Worm (Caenorhabditis elegans) whole organism, L4 larva: ENCODE data around the gene F42C5.6.
A peak's percentile ranks its signal among the peaks of the same experiment; 100 is the strongest.

Experiments
- F37D6.2 ChIP-seq: sonication (generic microtip); optimal IDR thresholded peaks from 2 replicates; lab custom pipeline; 2016; ENCODE audit warnings: mild to moderate bottlenecking, missing genetic modification characterization, missing compliant biosample characterization
- R02D3.7 ChIP-seq: fragments of 150-350 bp; sonication (generic microtip); optimal IDR thresholded peaks from 3 replicates; lab custom pipeline; 2014; ENCODE audit warnings: missing biosample characterization, missing genetic modification characterization
- T26A8.4 ChIP-seq: fragments of 200-800 bp; sonication (Bioruptor generic); IDR thresholded peaks from 2 replicates; pipeline ENCODE4 v1.3.6; 2022; ENCODE audit warnings: missing genetic modification characterization, missing compliant biosample characterization
- aha-1 ChIP-seq: fragments of 150-350 bp; peaks from one replicate; lab custom pipeline; 2014; ENCODE audit warnings: missing biosample characterization, missing genetic modification characterization
- ama-1 ChIP-seq: fragments of 150-350 bp; optimal IDR thresholded peaks from 2 replicates; lab custom pipeline; 2014; ENCODE audit warnings: inconsistent platforms, mixed read lengths
- arid-1 ChIP-seq: fragments of 200-800 bp; sonication (Bioruptor generic); conservative IDR thresholded peaks from 2 replicates; pipeline ENCODE4 v1.3.6; 2022; ENCODE audit warnings: missing genetic modification reagents, missing genetic modification characterization, missing compliant biosample characterization
- ceh-62 ChIP-seq: sonication (generic microtip); optimal IDR thresholded peaks from 2 replicates; lab custom pipeline; 2017; ENCODE audit warnings: missing biosample characterization, missing genetic modification characterization
- cey-2 ChIP-seq: sonication (generic microtip); optimal IDR thresholded peaks from 3 replicates; lab custom pipeline; 2017; ENCODE audit warnings: missing genetic modification characterization, mild to moderate bottlenecking, missing compliant biosample characterization, antibody characterized with exemption, borderline replicate concordance; ENCODE audit not compliant: insufficient read depth
- daf-16 ChIP-seq, 3 experiments: sonication (generic microtip); optimal IDR thresholded peaks; 2 replicates each; lab custom pipeline; 2016 to 2017; ENCODE audit warnings: missing genetic modification characterization in 3 of 3, missing genetic modification reagents in 3 of 3, mild to moderate bottlenecking in 2 of 3, missing compliant biosample characterization in 2 of 3, missing biosample characterization in 1 of 3, moderate library complexity in 1 of 3
- dmd-6 ChIP-seq: fragments of 200-800 bp; sonication (Bioruptor generic); IDR thresholded peaks from 2 replicates; pipeline ENCODE4 v1.3.6; 2022; ENCODE audit warnings: missing genetic modification reagents, missing genetic modification characterization, missing compliant biosample characterization
- egl-27 ChIP-seq: sonication (generic microtip); optimal IDR thresholded peaks from 3 replicates; lab custom pipeline; 2017; ENCODE audit warnings: missing biosample characterization, missing genetic modification reagents, missing genetic modification characterization
- fos-1 ChIP-seq: fragments of 150-350 bp; optimal IDR thresholded peaks from 2 replicates; lab custom pipeline; 2014; ENCODE audit warnings: missing biosample characterization, missing genetic modification characterization
- gei-8 ChIP-seq: fragments of 200-800 bp; sonication (Bioruptor generic); optimal IDR thresholded peaks from 2 replicates; lab custom pipeline; 2018; ENCODE audit warnings: mild to moderate bottlenecking, missing genetic modification characterization, missing compliant biosample characterization
- jun-1 ChIP-seq: fragments of 150-350 bp; optimal IDR thresholded peaks from 2 replicates; lab custom pipeline; 2014; ENCODE audit warnings: missing biosample characterization, missing genetic modification reagents, missing genetic modification characterization
- lim-7 ChIP-seq: fragments of 200-800 bp; sonication (Bioruptor generic); IDR thresholded peaks from 2 replicates; pipeline ENCODE4 v1.3.6; 2022; ENCODE audit warnings: missing genetic modification characterization, missing compliant biosample characterization
- lin-13 ChIP-seq: fragments of 150-350 bp; optimal IDR thresholded peaks from 2 replicates; lab custom pipeline; 2014; ENCODE audit warnings: missing biosample characterization, missing genetic modification reagents, missing genetic modification characterization
- lin-38 ChIP-seq: fragments of 200-800 bp; sonication (Bioruptor generic); IDR thresholded peaks from 2 replicates; pipeline ENCODE4 v1.3.6; 2022; ENCODE audit warnings: missing genetic modification reagents, missing genetic modification characterization, missing compliant biosample characterization
- madf-5 ChIP-seq, 2 experiments: fragments of 200-800 bp; sonication (Bioruptor generic); IDR thresholded peaks; 2 replicates each; pipeline ENCODE4 v1.3.6; 2022; ENCODE audit warnings: missing compliant biosample characterization in 2 of 2, missing genetic modification characterization in 2 of 2
- madf-9 ChIP-seq: fragments of 200-800 bp; sonication (Bioruptor generic); conservative IDR thresholded peaks from 2 replicates; pipeline ENCODE4 v1.3.6; 2022; ENCODE audit warnings: missing genetic modification reagents, missing genetic modification characterization, missing compliant biosample characterization
- mdl-1 ChIP-seq, 2 experiments: fragments of 150-350 bp in 1 of 2; sonication (generic microtip) in 1 of 2; optimal IDR thresholded peaks; 2 replicates each; lab custom pipeline; 2014 to 2017; ENCODE audit warnings: missing biosample characterization in 2 of 2, missing genetic modification characterization in 2 of 2
- mdt-29 ChIP-seq: fragments of 200-800 bp; sonication (Bioruptor generic); IDR thresholded peaks from 2 replicates; pipeline ENCODE4 v1.3.6; 2022; ENCODE audit warnings: missing genetic modification reagents, missing genetic modification characterization, missing compliant biosample characterization
- mes-2 ChIP-seq: sonication (generic microtip); optimal IDR thresholded peaks from 2 replicates; lab custom pipeline; 2016; ENCODE audit warnings: missing genotype, mild to moderate bottlenecking, missing genetic modification characterization, missing compliant biosample characterization; ENCODE audit not compliant: poor library complexity, severe bottlenecking
- mxl-2 ChIP-seq: fragments of 200-800 bp; sonication (Bioruptor generic); conservative IDR thresholded peaks from 2 replicates; pipeline ENCODE4 v1.3.6; 2022; ENCODE audit warnings: missing genetic modification reagents, missing genetic modification characterization, missing compliant biosample characterization
- nhr-11 ChIP-seq: fragments of 150-350 bp; optimal IDR thresholded peaks from 2 replicates; lab custom pipeline; 2014; ENCODE audit warnings: missing biosample characterization, missing genetic modification characterization
- nhr-111 ChIP-seq: fragments of 200-800 bp; sonication (Bioruptor generic); optimal IDR thresholded peaks from 2 replicates; lab custom pipeline; 2018; ENCODE audit warnings: mild to moderate bottlenecking, missing genetic modification characterization, missing compliant biosample characterization
- nhr-25 ChIP-seq: sonication (generic microtip); optimal IDR thresholded peaks from 2 replicates; lab custom pipeline; 2017; ENCODE audit warnings: missing genetic modification characterization, mild to moderate bottlenecking, missing compliant biosample characterization, antibody characterized with exemption, moderate library complexity, borderline replicate concordance; ENCODE audit not compliant: insufficient read depth
- nhr-28 ChIP-seq: fragments of 150-350 bp; optimal IDR thresholded peaks from 2 replicates; lab custom pipeline; 2014; ENCODE audit warnings: missing biosample characterization, missing genetic modification characterization
- nhr-41 ChIP-seq: fragments of 200-800 bp; sonication (Bioruptor generic); IDR thresholded peaks from 2 replicates; pipeline ENCODE4 v1.3.6; 2022; ENCODE audit warnings: missing genetic modification reagents, missing genetic modification characterization, missing compliant biosample characterization
- nhr-42 ChIP-seq: fragments of 200-800 bp; sonication (Bioruptor generic); IDR thresholded peaks from 2 replicates; pipeline ENCODE4 v1.3.6; 2022; ENCODE audit warnings: missing genetic modification characterization, missing compliant biosample characterization
- nhr-48 ChIP-seq: sonication (generic microtip); optimal IDR thresholded peaks from 2 replicates; lab custom pipeline; 2016; ENCODE audit warnings: mild to moderate bottlenecking, missing genetic modification characterization, missing compliant biosample characterization
- nhr-6 ChIP-seq: fragments of 150-350 bp; optimal IDR thresholded peaks from 2 replicates; lab custom pipeline; 2014; ENCODE audit warnings: missing biosample characterization, missing genetic modification characterization
- nhr-76 ChIP-seq: fragments of 150-350 bp; optimal IDR thresholded peaks from 2 replicates; lab custom pipeline; 2014; ENCODE audit warnings: missing biosample characterization, missing genetic modification characterization
- pqm-1 ChIP-seq: sonication (generic microtip); optimal IDR thresholded peaks from 2 replicates; lab custom pipeline; 2017; ENCODE audit warnings: missing biosample characterization, missing genetic modification characterization
- sdz-12 ChIP-seq: fragments of 200-800 bp; sonication (Bioruptor generic); optimal IDR thresholded peaks from 2 replicates; lab custom pipeline; 2018; ENCODE audit warnings: mild to moderate bottlenecking, missing genetic modification characterization, missing compliant biosample characterization
- set-16 ChIP-seq: fragments of 200-800 bp; sonication (Bioruptor generic); IDR thresholded peaks from 2 replicates; pipeline ENCODE4 v1.3.6; 2022; ENCODE audit warnings: missing genetic modification reagents, missing genetic modification characterization, missing compliant biosample characterization
- skn-1 ChIP-seq: fragments of 150-350 bp; optimal IDR thresholded peaks from 2 replicates; lab custom pipeline; 2014; ENCODE audit warnings: missing biosample characterization, missing genetic modification characterization
- snpc-4 ChIP-seq: fragments of 150-350 bp; optimal IDR thresholded peaks from 2 replicates; lab custom pipeline; 2014; ENCODE audit warnings: missing biosample characterization, missing genetic modification characterization
- spr-1 ChIP-seq: sonication (generic microtip); optimal IDR thresholded peaks from 2 replicates; lab custom pipeline; 2016; ENCODE audit warnings: mild to moderate bottlenecking, missing genetic modification characterization, missing compliant biosample characterization
- unc-130 ChIP-seq: sonication (generic microtip); optimal IDR thresholded peaks from 2 replicates; lab custom pipeline; 2016; ENCODE audit warnings: missing genetic modification reagents, missing genetic modification characterization, missing compliant biosample characterization
- unc-39 ChIP-seq: sonication (generic microtip); optimal IDR thresholded peaks from 2 replicates; lab custom pipeline; 2017; ENCODE audit warnings: missing biosample characterization, missing genetic modification characterization
- unc-62 ChIP-seq, 3 experiments: fragments of 150-350 bp in 1 of 3; sonication (generic microtip); optimal IDR thresholded peaks in 2 of 3; peaks in 1 of 3; 1 replicate in 1 of 3; 2 replicates in 2 of 3; lab custom pipeline; 2014 to 2017; ENCODE audit warnings: missing biosample characterization in 3 of 3, missing genetic modification characterization in 3 of 3, missing genetic modification reagents in 3 of 3, missing genotype in 1 of 3
- zag-1 ChIP-seq: fragments of 150-350 bp; optimal IDR thresholded peaks from 2 replicates; lab custom pipeline; 2014; ENCODE audit warnings: missing biosample characterization, missing genetic modification characterization
- zfp-2 ChIP-seq: sonication (generic microtip); optimal IDR thresholded peaks from 2 replicates; lab custom pipeline; 2016; ENCODE audit warnings: mild to moderate bottlenecking, missing genetic modification characterization, missing compliant biosample characterization
- zip-11 ChIP-seq: fragments of 200-800 bp; sonication (Bioruptor generic); IDR thresholded peaks from 2 replicates; pipeline ENCODE4 v1.3.6; 2022; ENCODE audit warnings: missing genetic modification characterization, missing compliant biosample characterization

Gene F42C5.6

ce11 chrIV:7285839-7286238, 23.0 kb downstream of the F42C5.6 start, which contains the start of gene C06E4.8:
Gene C06E4.8 (minus strand): TSS chrIV:7285875.
- no peak for TF ChIP-seq F37D6.2 (tag; lab: Kevin White, UChicago)
- peak; percentile 25 for TF ChIP-seq nhr-28 (tag; lab: Kevin White, UChicago)
- TF ChIP-seq pqm-1 (tag; lab: Kevin White, UChicago): peak; percentile 61
- no peak for TF ChIP-seq nhr-42 (GFP tag; lab: Robert Waterston, UW)
- TF ChIP-seq gei-8: no peak

- TF ChIP-seq daf-16 (GFP tag; optimal IDR thresholded peaks at IDR 0.05; lab: Kevin White, UChicago) (no peak), daf-16 (tag; optimal IDR thresholded peaks at IDR 0.05; lab: Kevin White, UChicago) (no peak), nhr-6 (tag; lab: Kevin White, UChicago) (no peak), madf-5 (GFP tag; IDR thresholded peaks at IDR 0.05; lab: Robert Waterston, UW) (no peak), spr-1 (tag; lab: Kevin White, UChicago) (no peak), arid-1 (no peak), ceh-62 (no peak)
Measured at ce11 chrIV:7282957-7283356, 25.9 kb downstream of the F42C5.6 start, which contains the start of gene C06E4.1. Gene C06E4.1 (plus strand): TSS chrIV:7283257.

ce11 chrIV:7276661-7277060, 32.2 kb downstream of the F42C5.6 start, which contains the start of gene C06E4.2:
Gene C06E4.2 (plus strand): TSS chrIV:7276961.
- TF ChIP-seq lim-7 (no peak), egl-27 (tag; lab: Kevin White, UChicago) (no peak), fos-1 (tag; lab: Kevin White, UChicago) (no peak), nhr-111 (GFP tag; lab: Kevin White, UChicago) (no peak)

ce11 chrIV:7274969-7275548, 33.8 kb downstream of the F42C5.6 start:
- TF ChIP-seq jun-1 (tag; lab: Kevin White, UChicago) (no peak), nhr-28 (tag; lab: Kevin White, UChicago) (no peak), mdt-29 (GFP tag; lab: Robert Waterston, UW) (no peak), nhr-11 (tag; lab: Kevin White, UChicago) (no peak), cey-2 (tag; lab: Kevin White, UChicago) (no peak), dmd-6 (no peak; the same call in 1 of the 2 replicates), zfp-2 (no peak), nhr-6 (tag; lab: Kevin White, UChicago) (no peak), set-16 (GFP tag; lab: Robert Waterston, UW) (no peak), nhr-25 (no peak), lin-13 (GFP tag; lab: Kevin White, UChicago) (no peak), nhr-76 (tag; lab: Kevin White, UChicago) (no peak), unc-130 (no peak), mdl-1 (tag; optimal IDR thresholded peaks at IDR 0.05; lab: Kevin White, UChicago) (no peak), daf-16 (GFP tag; optimal IDR thresholded peaks at IDR 0.05; lab: Kevin White, UChicago) (no peak), daf-16 (tag; optimal IDR thresholded peaks at IDR 0.05; lab: Kevin White, UChicago) (no peak), nhr-111 (GFP tag; lab: Kevin White, UChicago) (no peak), zip-11 (GFP tag; lab: Robert Waterston, UW) (no peak), zag-1 (tag; lab: Kevin White, UChicago) (no peak), nhr-48 (no peak), snpc-4 (tag; lab: Kevin White, UChicago) (no peak), fos-1 (tag; lab: Kevin White, UChicago) (no peak), ama-1 (lab: Kevin White, UChicago) (no peak), unc-39 (tag; lab: Kevin White, UChicago) (no peak), skn-1 (tag; lab: Kevin White, UChicago) (no peak), T26A8.4 (GFP tag; lab: Robert Waterston, UW) (no peak), sdz-12 (GFP tag; lab: Kevin White, UChicago) (no peak), aha-1 (peak; percentile 44), madf-9 (no peak), unc-62 (GFP tag; optimal IDR thresholded peaks at IDR 0.05 in 1 of 2; lab: Kevin White, UChicago) (no peak), unc-62 (tag; optimal IDR thresholded peaks at IDR 0.05; lab: Kevin White, UChicago) (no peak), nhr-41 (no peak), mes-2 (no peak), R02D3.7 (tag; lab: Kevin White, UChicago) (no peak), lin-38 (GFP tag; lab: Robert Waterston, UW) (no peak; the same call in 1 of the 2 replicates), mxl-2 (no peak)
